Worm (Caenorhabditis elegans) whole organism, young adult: ENCODE results near the gene ztf-7.

ENCODE experiments used
- K11D2.4 ChIP-seq: fragments of 200-800 bp; sonication (Bioruptor generic); IDR thresholded peaks from 2 replicates; pipeline ENCODE4 v1.3.6; 2022; ENCODE audit warnings: missing genetic modification reagents, missing genetic modification characterization, missing compliant biosample characterization
- ama-1 ChIP-seq, 3 experiments: fragments of 150-350 bp in 1 of 3; sonication (generic microtip) in 2 of 3; optimal IDR thresholded peaks; 2 replicates each; lab custom pipeline; 2014 to 2018; ENCODE audit warnings: missing biosample characterization in 2 of 3, missing genetic modification characterization in 2 of 3, missing genetic modification reagents in 2 of 3
- dox-1 ChIP-seq: fragments of 200-800 bp; sonication (Bioruptor generic); IDR thresholded peaks from 2 replicates; pipeline ENCODE4 v1.3.6; 2022; ENCODE audit warnings: missing genetic modification reagents, missing genetic modification characterization, missing compliant biosample characterization
- dpl-1 ChIP-seq: fragments of 150-350 bp; optimal IDR thresholded peaks from 2 replicates; lab custom pipeline; 2014; ENCODE audit warnings: missing biosample characterization, missing genetic modification reagents, missing genetic modification characterization
- rpc-1 ChIP-seq, 2 experiments: fragments of 150-350 bp in 1 of 2; sonication (generic microtip) in 1 of 2; optimal IDR thresholded peaks; 2 replicates each; lab custom pipeline; 2014 to 2018; ENCODE audit warnings: missing biosample characterization in 1 of 2, missing genetic modification characterization in 1 of 2, missing genetic modification reagents in 1 of 2, missing genotype in 1 of 2
- unc-62 ChIP-seq: fragments of 150-350 bp; optimal IDR thresholded peaks from 2 replicates; lab custom pipeline; 2014; ENCODE audit warnings: missing biosample characterization, missing genetic modification reagents, missing genetic modification characterization

ce11 chrV:9765622-9766021 lies 23.9 kb downstream of the ztf-7 start:
- TF ChIP-seq dox-1 (GFP tag; lab: Robert Waterston, UW) (no peak), K11D2.4 (no peak), dpl-1 (GFP tag; lab: Kevin White, UChicago) (no peak), ama-1 (optimal IDR thresholded peaks at IDR 0.05; lab: Kevin White, UChicago) (no peak), ama-1 (GFP tag; optimal IDR thresholded peaks at IDR 0.05; lab: Kevin White, UChicago) (no peak), unc-62 (GFP tag; lab: Kevin White, UChicago) (no peak), rpc-1 (optimal IDR thresholded peaks at IDR 0.05; lab: Kevin White, UChicago) (no peak), rpc-1 (tag; optimal IDR thresholded peaks at IDR 0.05; lab: Kevin White, UChicago) (no peak)
